Fruit fly (Drosophila melanogaster): ENCODE data around the gene Ac76E.

DNA sequence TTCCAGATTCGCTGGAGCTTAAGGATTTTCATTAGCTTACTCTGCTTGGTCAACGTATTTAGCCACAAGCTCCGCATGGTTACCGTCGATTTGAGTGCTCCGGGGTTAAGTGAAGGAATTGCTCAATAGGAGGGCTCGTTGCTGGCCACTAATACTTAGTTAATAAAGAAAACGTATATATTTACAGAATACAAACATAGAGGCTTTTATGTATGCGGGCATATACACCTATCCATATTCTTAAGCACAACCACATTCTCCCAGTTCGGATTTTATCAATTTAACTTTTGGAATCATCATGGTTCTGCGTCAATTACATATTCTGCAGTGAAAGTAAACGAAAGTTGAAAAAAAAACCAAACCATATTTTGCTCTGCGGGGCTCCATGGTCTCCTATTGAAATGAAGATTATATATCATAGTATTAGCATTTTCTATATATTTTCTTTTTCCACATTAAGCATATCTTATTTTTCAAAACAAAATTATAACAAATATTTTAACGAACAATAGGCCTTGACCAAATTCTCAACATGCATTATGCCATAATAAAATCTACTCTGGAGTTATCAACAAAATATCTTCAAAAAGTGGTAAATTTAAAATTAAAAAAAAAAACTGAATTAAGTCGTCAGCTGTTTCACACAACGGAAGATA is 61.1 kb downstream of the Ac76E start, which contains the start of the genes Tom20 and Gabat:
- no peak for TF ChIP-seq Dll (optimal IDR thresholded peaks at IDR 0.05)
- no peak for TF ChIP-seq pan (optimal IDR thresholded peaks at IDR 0.05)
- no peak for TF ChIP-seq CG8478 (optimal IDR thresholded peaks at IDR 0.05)
